Fruit fly (Drosophila melanogaster) whole organism, embryonic: Measurements from ENCODE around the gene CG1317.

Experiments
- BEAF-32 ChIP-seq: fragments of 200-800 bp; sonication (Bioruptor generic); optimal IDR thresholded peaks from 3 replicates; lab custom pipeline; 2017; ENCODE audit warnings: missing biosample characterization, missing genetic modification characterization, mild to moderate bottlenecking, moderate library complexity, missing genetic modification reagents
- C15 ChIP-seq: fragments of 200-800 bp; sonication (Bioruptor generic); IDR thresholded peaks from 3 replicates; pipeline ENCODE4 v1.3.6; 2022; ENCODE audit warnings: missing biosample characterization, missing genetic modification characterization
- CG11085 ChIP-seq: fragments of 200-800 bp; sonication (Bioruptor generic); IDR thresholded peaks from 2 replicates; pipeline ENCODE4 v1.3.6; 2022; ENCODE audit warnings: missing biosample characterization, missing genetic modification characterization
- CG11504 ChIP-seq: fragments of 200-800 bp; sonication (Bioruptor generic); optimal IDR thresholded peaks from 3 replicates; lab custom pipeline; 2019; ENCODE audit warnings: missing biosample characterization, mild to moderate bottlenecking, missing genetic modification characterization, moderate library complexity
- CG13287 ChIP-seq: fragments of 200-800 bp; sonication (Bioruptor generic); IDR thresholded peaks from 2 replicates; pipeline ENCODE4 v1.3.6; 2022; ENCODE audit warnings: missing biosample characterization, missing genetic modification characterization; ENCODE audit not compliant: partially characterized antibody
- CG16863 ChIP-seq: fragments of 200-800 bp; sonication (Bioruptor generic); optimal IDR thresholded peaks from 3 replicates; lab custom pipeline; 2016; ENCODE audit warnings: missing biosample characterization, missing genetic modification characterization
- CG18619 ChIP-seq: fragments of 200-800 bp; sonication (Bioruptor generic); optimal IDR thresholded peaks from 3 replicates; lab custom pipeline; 2017; ENCODE audit warnings: missing biosample characterization, mild to moderate bottlenecking, missing genetic modification characterization
- CG2199 ChIP-seq: fragments of 200-800 bp; sonication (Bioruptor generic); IDR thresholded peaks from 3 replicates; pipeline ENCODE4 v1.3.6; 2022; ENCODE audit warnings: missing biosample characterization, missing genetic modification characterization
- CG33213 ChIP-seq: fragments of 200-800 bp; sonication (Bioruptor generic); optimal IDR thresholded peaks from 3 replicates; lab custom pipeline; 2016; ENCODE audit warnings: missing biosample characterization, missing genetic modification characterization
- CG34422 ChIP-seq: fragments of 200-800 bp; sonication (Bioruptor generic); IDR thresholded peaks from 3 replicates; pipeline ENCODE4 v1.3.6; 2022; ENCODE audit warnings: missing biosample characterization, missing genetic modification characterization
- CG42726 ChIP-seq: fragments of 200-800 bp; sonication (Bioruptor generic); IDR thresholded peaks from 2 replicates; pipeline ENCODE4 v1.3.6; 2022; ENCODE audit warnings: missing biosample characterization, missing genetic modification characterization; ENCODE audit not compliant: partially characterized antibody
- CG4820 ChIP-seq: fragments of 200-800 bp; sonication (Bioruptor generic); optimal IDR thresholded peaks from 3 replicates; lab custom pipeline; 2016; ENCODE audit warnings: missing biosample characterization, missing genetic modification characterization
- CG6765 ChIP-seq: fragments of 200-800 bp; sonication (Bioruptor generic); optimal IDR thresholded peaks from 3 replicates; lab custom pipeline; 2017; ENCODE audit warnings: missing biosample characterization, mild to moderate bottlenecking, missing genetic modification characterization
- CG6791 ChIP-seq: fragments of 200-800 bp; sonication (Bioruptor generic); IDR thresholded peaks from 3 replicates; pipeline ENCODE4 v1.3.6; 2022; ENCODE audit warnings: missing biosample characterization, missing genetic modification characterization; ENCODE audit not compliant: partially characterized antibody
- CG7963 ChIP-seq: fragments of 200-800 bp; sonication (Bioruptor generic); IDR thresholded peaks from 3 replicates; pipeline ENCODE4 v1.3.6; 2022; ENCODE audit warnings: missing biosample characterization, missing genetic modification characterization; ENCODE audit not compliant: partially characterized antibody
- CG8359 ChIP-seq: fragments of 200-800 bp; sonication (Bioruptor generic); optimal IDR thresholded peaks from 2 replicates; lab custom pipeline; 2017; ENCODE audit warnings: missing biosample characterization, mild to moderate bottlenecking, missing genetic modification characterization, borderline replicate concordance
- CTCF ChIP-seq: fragments of 200-800 bp; sonication (Bioruptor generic); optimal IDR thresholded peaks from 2 replicates; lab custom pipeline; 2017; ENCODE audit warnings: missing biosample characterization, mild to moderate bottlenecking, missing genetic modification characterization, moderate library complexity
- D19A ChIP-seq: fragments of 200-800 bp; optimal IDR thresholded peaks from 3 replicates; lab custom pipeline; 2019; ENCODE audit warnings: missing biosample characterization, mild to moderate bottlenecking, missing genetic modification characterization, moderate library complexity
- Ets65A ChIP-seq: fragments of 200-800 bp; sonication (Bioruptor generic); peaks from one replicate; lab custom pipeline; 2016; ENCODE audit warnings: missing biosample characterization, missing genetic modification characterization
- Lpt ChIP-seq: fragments of >200 bp; optimal IDR thresholded peaks from 2 replicates; lab custom pipeline; 2018; ENCODE audit warnings: missing biosample characterization, missing genetic modification characterization
- Med ChIP-seq: fragments of 200-800 bp; sonication (Bioruptor generic); peaks from one replicate; lab custom pipeline; 2016; ENCODE audit warnings: missing biosample characterization, missing genetic modification characterization, mild to moderate bottlenecking, inconsistent platforms, moderate library complexity
- Meics ChIP-seq: fragments of 200-800 bp; sonication (Bioruptor generic); optimal IDR thresholded peaks from 2 replicates; lab custom pipeline; 2017; ENCODE audit warnings: missing biosample characterization, mild to moderate bottlenecking, missing genetic modification characterization
- Opbp ChIP-seq: fragments of 200-800 bp; sonication (Bioruptor generic); IDR thresholded peaks from 3 replicates; pipeline ENCODE4 v1.3.6; 2022; ENCODE audit warnings: missing biosample characterization, missing genetic modification characterization; ENCODE audit not compliant: partially characterized antibody
- Side ChIP-seq: fragments of 200-800 bp; sonication (Bioruptor generic); optimal IDR thresholded peaks from 2 replicates; lab custom pipeline; 2016; ENCODE audit warnings: missing biosample characterization, missing genetic modification characterization
- abd-A ChIP-seq: fragments of 200-800 bp; sonication (Bioruptor generic); optimal IDR thresholded peaks from 3 replicates; lab custom pipeline; 2019; ENCODE audit warnings: missing biosample characterization, mild to moderate bottlenecking, missing genetic modification characterization, moderate library complexity
- al ChIP-seq: fragments of 200-800 bp; sonication (Bioruptor generic); IDR thresholded peaks from 2 replicates; pipeline ENCODE4 v1.3.6; 2022; ENCODE audit warnings: missing biosample characterization, missing genetic modification characterization
- chinmo ChIP-seq: fragments of 200-800 bp; sonication (Bioruptor generic); IDR thresholded peaks from 4 replicates; pipeline ENCODE4 v1.3.6; 2022; ENCODE audit warnings: missing biosample characterization, missing genetic modification characterization; ENCODE audit not compliant: partially characterized antibody
- h ChIP-seq: fragments of >200 bp; optimal IDR thresholded peaks from 2 replicates; lab custom pipeline; 2017
- jumu ChIP-seq: fragments of 200-800 bp; sonication (Bioruptor generic); optimal IDR thresholded peaks from 3 replicates; lab custom pipeline; 2016; ENCODE audit warnings: missing biosample characterization, missing genetic modification characterization
- peb ChIP-seq: fragments of 200-800 bp; sonication (Bioruptor generic); IDR thresholded peaks from 2 replicates; pipeline ENCODE4 v1.3.6; 2022; ENCODE audit warnings: missing biosample characterization, missing genetic modification characterization
- pnt ChIP-seq: fragments of 200-800 bp; sonication (Bioruptor generic); optimal IDR thresholded peaks from 3 replicates; lab custom pipeline; 2016; ENCODE audit warnings: missing biosample characterization, missing genetic modification characterization
- pzg ChIP-seq: fragments of 200-800 bp; sonication (Bioruptor generic); optimal IDR thresholded peaks from 3 replicates; lab custom pipeline; 2018; ENCODE audit warnings: missing biosample characterization, mild to moderate bottlenecking, missing genetic modification characterization, moderate library complexity
- sqz ChIP-seq: fragments of 200-800 bp; sonication (Bioruptor generic); optimal IDR thresholded peaks from 3 replicates; lab custom pipeline; 2018; ENCODE audit warnings: missing biosample characterization, mild to moderate bottlenecking, missing genetic modification characterization
- sug ChIP-seq: fragments of 200-800 bp; optimal IDR thresholded peaks from 2 replicates; lab custom pipeline; 2019; ENCODE audit warnings: missing biosample characterization, mild to moderate bottlenecking, missing genetic modification characterization, moderate library complexity
- trh ChIP-seq: fragments of 200-800 bp; sonication (Bioruptor generic); optimal IDR thresholded peaks from 2 replicates; lab custom pipeline; 2016; ENCODE audit warnings: missing biosample characterization, missing genetic modification characterization
- wor ChIP-seq: fragments of 200-800 bp; sonication (Bioruptor generic); IDR thresholded peaks from 2 replicates; pipeline ENCODE4 v1.3.6; 2022; ENCODE audit warnings: missing biosample characterization, missing genetic modification characterization
- yki ChIP-seq: fragments of >200 bp; optimal IDR thresholded peaks from 3 replicates; lab custom pipeline; 2018
- z ChIP-seq: fragments of 200-800 bp; sonication (Bioruptor generic); IDR thresholded peaks from 3 replicates; pipeline ENCODE4 v1.3.6; 2022; ENCODE audit warnings: missing biosample characterization, missing genetic modification characterization
- zen ChIP-seq: fragments of 200-800 bp; sonication (Bioruptor generic); optimal IDR thresholded peaks from 3 replicates; lab custom pipeline; 2018; ENCODE audit warnings: missing biosample characterization, mild to moderate bottlenecking, missing genetic modification characterization, moderate library complexity

Gene CG1317

dm6 chr3L:2409289-2409688 lies 37.5 kb upstream of the CG1317 start (continued):
- TF ChIP-seq CG8359 (GFP tag; lab: Kevin White, UChicago) (no peak), zen (tag; lab: Kevin White, UChicago) (peak; percentile 70), pnt (GFP tag; lab: Kevin White, UChicago) (no peak), CG4820 (GFP tag; lab: Kevin White, UChicago) (no peak), C15 (GFP tag; lab: Robert Waterston, UW) (no peak), wor (GFP tag; lab: Robert Waterston, UW) (no peak), Opbp (GFP tag; lab: Robert Waterston, UW) (no peak; the same call in 2 of the 3 replicates), abd-A (peak; percentile 27), D19A (tag; lab: Kevin White, UChicago) (peak; percentile 4), CG34422 (no peak), Lpt (GFP tag; lab: Kevin White, UChicago) (no peak), CG18619 (GFP tag; lab: Kevin White, UChicago) (no peak), sug (tag; lab: Kevin White, UChicago) (peak; percentile 35), sqz (no peak), CG13287 (GFP tag; lab: Robert Waterston, UW) (peak; percentile 22; the same call in 1 of the 2 replicates), CG2199 (GFP tag; lab: Robert Waterston, UW) (peak; percentile 96), CG11504 (peak; percentile 34), CG6791 (GFP tag; lab: Robert Waterston, UW) (peak; percentile 59; the same call in 1 of the 3 replicates), Side (GFP tag; lab: Kevin White, UChicago) (peak; percentile 24), CG42726 (GFP tag; lab: Robert Waterston, UW) (0 out of 2 replicates have a peak, but pooled peaks have one; percentile 27), CG33213 (GFP tag; lab: Kevin White, UChicago) (peak; percentile 18), chinmo (GFP tag; lab: Robert Waterston, UW) (0 out of 4 replicates have a peak, but pooled peaks have one; percentile 64), CTCF (GFP tag; lab: Kevin White, UChicago) (peak; percentile 97), pzg (peak; percentile 4), jumu (no peak), h (lab: Kevin White, UChicago) (no peak), Med (peak; percentile 82)

DNA sequence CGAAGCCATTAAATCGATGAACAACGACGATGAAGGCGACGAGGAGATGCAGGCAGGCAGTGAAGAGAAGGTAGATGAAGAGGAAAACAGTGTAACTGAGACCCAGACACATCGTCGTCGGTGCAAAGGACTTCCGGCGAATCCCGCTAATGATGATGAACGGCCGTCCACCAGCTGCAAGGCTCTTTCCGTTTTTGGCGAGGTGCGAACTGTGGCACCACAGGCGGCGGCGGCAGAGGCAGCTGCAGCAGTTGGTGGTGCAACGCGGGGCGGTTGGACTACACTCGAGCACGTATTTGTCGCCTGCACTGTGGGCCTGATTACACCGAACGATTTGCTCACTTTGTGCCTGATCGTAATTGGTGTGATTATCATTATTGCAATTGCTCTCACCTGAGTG lies 36.2 kb upstream of the CG1317 start:
- TF ChIP-seq trh (GFP tag; lab: Kevin White, UChicago) (no peak), CG6765 (GFP tag; lab: Kevin White, UChicago) (no peak), Med (peak; percentile 1), CG11085 (peak; percentile 20; the same call in 1 of the 2 replicates), yki (lab: Kevin White, UChicago) (no peak), Ets65A (GFP tag; lab: Kevin White, UChicago) (peak; percentile 31), zen (tag; lab: Kevin White, UChicago) (peak; percentile 96), Meics (GFP tag; lab: Kevin White, UChicago) (no peak), z (GFP tag; lab: Robert Waterston, UW) (no peak), CG7963 (GFP tag; lab: Robert Waterston, UW) (peak; percentile 11; the same call in 1 of the 3 replicates), peb (GFP tag; lab: Robert Waterston, UW) (no peak), BEAF-32 (GFP tag; lab: Kevin White, UChicago) (no peak), al (no peak)
- TF ChIP-seq, all 482 proteins: peak for 5

DNA sequence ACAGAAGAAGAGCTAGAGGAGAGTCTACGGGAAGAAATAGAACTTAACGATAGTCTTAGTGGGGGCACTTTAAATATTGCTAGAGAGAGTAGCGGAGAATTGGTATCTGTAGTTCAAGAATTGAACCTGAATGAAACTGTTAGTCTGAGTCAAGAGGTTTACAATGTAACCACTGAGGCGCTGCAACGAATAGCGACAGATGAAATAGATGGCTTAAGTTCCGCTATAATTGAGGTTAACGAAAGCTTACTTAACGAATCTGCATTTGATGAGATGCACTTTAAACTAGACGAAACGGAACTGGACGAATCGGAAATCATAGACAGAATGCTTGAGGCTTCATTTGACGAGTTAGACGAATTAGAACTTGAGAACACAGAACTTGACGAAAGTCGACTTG lies 35.5 kb upstream of the CG1317 start:
- TF ChIP-seq CTCF (GFP tag; lab: Kevin White, UChicago), result peak; percentile 58
- no peak for TF ChIP-seq CG16863 (GFP tag; lab: Kevin White, UChicago)
